Worm (Caenorhabditis elegans) whole organism, L3 larva: ENCODE data around the gene nas-1.
"Not testable (repeated sequence)": the region's sequence is repeated elsewhere in the genome, so short reads cannot be mapped to it uniquely, and the experiment has no call there.

Source experiments
- aly-2 ChIP-seq: fragments of 150-350 bp; optimal IDR thresholded peaks from 2 replicates; lab custom pipeline; 2014; ENCODE audit warnings: missing biosample characterization, missing genetic modification characterization
- ama-1 ChIP-seq: fragments of 150-350 bp; optimal IDR thresholded peaks from 2 replicates; lab custom pipeline; 2018
- ceh-16 ChIP-seq: sonication (generic microtip); optimal IDR thresholded peaks from 2 replicates; lab custom pipeline; 2017; ENCODE audit warnings: missing biosample characterization, missing genetic modification characterization
- ceh-28 ChIP-seq: fragments of 150-350 bp; optimal IDR thresholded peaks from 2 replicates; lab custom pipeline; 2014; ENCODE audit warnings: missing biosample characterization, missing genetic modification reagents, missing genetic modification characterization
- ceh-82 ChIP-seq: fragments of 150-350 bp; optimal IDR thresholded peaks from 2 replicates; lab custom pipeline; 2014; ENCODE audit warnings: missing biosample characterization, missing genetic modification characterization
- ceh-9 ChIP-seq: sonication (generic microtip); optimal IDR thresholded peaks from 2 replicates; lab custom pipeline; 2018; ENCODE audit warnings: missing biosample characterization, missing genetic modification characterization
- daf-12 ChIP-seq: fragments of 150-350 bp; optimal IDR thresholded peaks from 2 replicates; lab custom pipeline; 2014; ENCODE audit warnings: missing biosample characterization, missing genetic modification reagents, missing genetic modification characterization
- egl-27 ChIP-seq: sonication (generic microtip); optimal IDR thresholded peaks from 4 replicates; lab custom pipeline; 2017; ENCODE audit warnings: missing biosample characterization, missing genetic modification reagents, missing genetic modification characterization
- egl-5 ChIP-seq: fragments of 150-350 bp; optimal IDR thresholded peaks from 2 replicates; lab custom pipeline; 2017; ENCODE audit warnings: missing biosample characterization, missing genetic modification reagents, missing genetic modification characterization, inconsistent platforms
- elt-1 ChIP-seq: fragments of 150-350 bp; optimal IDR thresholded peaks from 2 replicates; lab custom pipeline; 2014; ENCODE audit warnings: missing biosample characterization, missing genetic modification characterization
- elt-2 ChIP-seq: sonication (generic microtip); optimal IDR thresholded peaks from 2 replicates; lab custom pipeline; 2016; ENCODE audit warnings: missing genetic modification reagents, mild to moderate bottlenecking, missing genetic modification characterization, missing compliant biosample characterization
- elt-3 ChIP-seq, 3 experiments: fragments of 150-350 bp in 1 of 3; sonication (generic microtip) in 2 of 3; optimal IDR thresholded peaks; 2 replicates in 2 of 3; 4 replicates in 1 of 3; lab custom pipeline; 2014 to 2017; ENCODE audit warnings: missing biosample characterization in 3 of 3, missing genetic modification characterization in 3 of 3
- eor-1 ChIP-seq, 2 experiments: fragments of 150-350 bp; optimal IDR thresholded peaks; 2 replicates each; lab custom pipeline; 2014 to 2018; ENCODE audit warnings: missing biosample characterization in 2 of 2, missing genetic modification characterization in 2 of 2
- fkh-10 ChIP-seq: sonication (generic microtip); optimal IDR thresholded peaks from 2 replicates; lab custom pipeline; 2017; ENCODE audit warnings: missing biosample characterization, missing genetic modification reagents, missing genetic modification characterization
- fkh-2 ChIP-seq: fragments of 150-350 bp; optimal IDR thresholded peaks from 2 replicates; lab custom pipeline; 2014; ENCODE audit warnings: missing biosample characterization, missing genetic modification reagents, missing genetic modification characterization
- fos-1 ChIP-seq: fragments of 150-350 bp; optimal IDR thresholded peaks from 2 replicates; lab custom pipeline; 2014; ENCODE audit warnings: missing biosample characterization, missing genetic modification characterization
- jun-1 ChIP-seq: fragments of 150-350 bp; optimal IDR thresholded peaks from 2 replicates; lab custom pipeline; 2014; ENCODE audit warnings: missing biosample characterization, missing genetic modification reagents, missing genetic modification characterization
- lin-15B ChIP-seq: fragments of 150-350 bp; optimal IDR thresholded peaks from 2 replicates; lab custom pipeline; 2014; ENCODE audit warnings: missing biosample characterization, missing genetic modification characterization
- lin-39 ChIP-seq: fragments of 150-350 bp; optimal IDR thresholded peaks from 2 replicates; lab custom pipeline; 2018; ENCODE audit warnings: missing biosample characterization, missing genetic modification reagents, missing genetic modification characterization
- lsy-12 ChIP-seq: sonication (generic microtip); optimal IDR thresholded peaks from 2 replicates; lab custom pipeline; 2016; ENCODE audit warnings: mild to moderate bottlenecking, missing genetic modification characterization, missing compliant biosample characterization
- mdl-1 ChIP-seq: fragments of 150-350 bp; optimal IDR thresholded peaks from 2 replicates; lab custom pipeline; 2014; ENCODE audit warnings: missing biosample characterization, missing genetic modification characterization
- mml-1 ChIP-seq: fragments of 150-350 bp; sonication (generic microtip); optimal IDR thresholded peaks from 3 replicates; lab custom pipeline; 2014; ENCODE audit warnings: missing biosample characterization, missing genetic modification characterization
- nfya-1 ChIP-seq: sonication (generic microtip); optimal IDR thresholded peaks from 2 replicates; lab custom pipeline; 2017; ENCODE audit warnings: missing genetic modification characterization, mild to moderate bottlenecking, missing compliant biosample characterization, antibody characterized with exemption, moderate library complexity; ENCODE audit not compliant: insufficient read depth
- nhr-11 ChIP-seq: fragments of 150-350 bp; optimal IDR thresholded peaks from 2 replicates; lab custom pipeline; 2014; ENCODE audit warnings: missing biosample characterization, missing genetic modification characterization
- nhr-23 ChIP-seq: fragments of 150-350 bp; optimal IDR thresholded peaks from 2 replicates; lab custom pipeline; 2014; ENCODE audit warnings: missing biosample characterization, missing genetic modification reagents, missing genetic modification characterization
- nhr-25 ChIP-seq: sonication (generic microtip); optimal IDR thresholded peaks from 2 replicates; lab custom pipeline; 2017; ENCODE audit warnings: missing biosample characterization, missing genetic modification characterization
- nhr-28 ChIP-seq: fragments of 150-350 bp; optimal IDR thresholded peaks from 2 replicates; lab custom pipeline; 2014; ENCODE audit warnings: missing biosample characterization, missing genetic modification characterization
- nhr-43 ChIP-seq: sonication (generic microtip); optimal IDR thresholded peaks from 2 replicates; lab custom pipeline; 2016; ENCODE audit warnings: mild to moderate bottlenecking, missing genetic modification characterization, missing compliant biosample characterization; ENCODE audit not compliant: poor library complexity, severe bottlenecking
- nhr-67 ChIP-seq: fragments of 150-350 bp; optimal IDR thresholded peaks from 2 replicates; lab custom pipeline; 2014; ENCODE audit warnings: missing biosample characterization, missing genetic modification characterization
- pha-4 ChIP-seq: fragments of 150-350 bp; optimal IDR thresholded peaks from 2 replicates; lab custom pipeline; 2014; ENCODE audit warnings: missing biosample characterization, missing genetic modification reagents, missing genetic modification characterization
- pqm-1 ChIP-seq: fragments of 150-350 bp; optimal IDR thresholded peaks from 2 replicates; lab custom pipeline; 2017; ENCODE audit warnings: missing biosample characterization, missing genetic modification characterization, inconsistent platforms
- sea-2 ChIP-seq: fragments of 150-350 bp; sonication (generic microtip); optimal IDR thresholded peaks from 4 replicates; lab custom pipeline; 2014; ENCODE audit warnings: missing biosample characterization, missing genetic modification reagents, missing genetic modification characterization
- unc-62 ChIP-seq: fragments of 150-350 bp; sonication (generic microtip); optimal IDR thresholded peaks from 4 replicates; lab custom pipeline; 2014; ENCODE audit warnings: missing biosample characterization, missing genetic modification reagents, missing genetic modification characterization
- ztf-11 ChIP-seq: fragments of 150-350 bp; optimal IDR thresholded peaks from 2 replicates; lab custom pipeline; 2014; ENCODE audit warnings: missing biosample characterization, missing genetic modification characterization
- ztf-4 ChIP-seq: fragments of 150-350 bp; optimal IDR thresholded peaks from 2 replicates; lab custom pipeline; 2014; ENCODE audit warnings: missing biosample characterization, missing genetic modification characterization

Gene nas-1

ce11 chrIII:13393239-13393638 lies 12.4 kb upstream of the nas-1 start, which contains the start of gene dnj-17:
Gene dnj-17, minus strand, starts transcription at chrIII:13393339.
- TF ChIP-seq unc-62 (GFP tag; lab: Kevin White, UChicago) (no peak), jun-1 (no peak), pha-4 (no peak), ceh-28 (no peak), ama-1 (lab: Kevin White, UChicago) (no peak), nhr-11 (tag; lab: Kevin White, UChicago) (no peak), lin-15B (tag; lab: Kevin White, UChicago) (no peak), nhr-43 (tag; lab: Kevin White, UChicago) (no peak), fos-1 (tag; lab: Kevin White, UChicago) (no peak), lsy-12 (no peak), ztf-11 (tag; lab: Kevin White, UChicago) (no peak), elt-3 (tag; optimal IDR thresholded peaks at IDR 0.05; lab: Kevin White, UChicago) (no peak), eor-1 (tag; optimal IDR thresholded peaks at IDR 0.05; lab: Kevin White, UChicago) (no peak), sea-2 (GFP tag; lab: Kevin White, UChicago) (no peak), ztf-4 (tag; lab: Kevin White, UChicago) (no peak), fkh-10 (GFP tag; lab: Kevin White, UChicago) (no peak), elt-1 (tag; lab: Kevin White, UChicago) (no peak), fkh-2 (tag; lab: Kevin White, UChicago) (no peak), ceh-9 (tag; lab: Kevin White, UChicago) (no peak)

ce11 chrIII:13393647-13394046 lies 12.0 kb upstream of the nas-1 start, which contains the start of gene qdpr-1:
Gene qdpr-1, plus strand, starts transcription at chrIII:13393910.
- TF ChIP-seq lsy-12 (no peak), egl-5 (tag; lab: Kevin White, UChicago) (no peak), egl-27 (tag; lab: Kevin White, UChicago) (no peak), nhr-25 (tag; lab: Kevin White, UChicago) (peak; percentile 33), daf-12 (tag; lab: Kevin White, UChicago) (no peak), elt-3 (tag; optimal IDR thresholded peaks at IDR 0.05; lab: Kevin White, UChicago) (peak in 1 of 3 experiments; percentile 37), mml-1 (no peak)

ce11 chrIII:13395262-13395661 lies 10.3 kb upstream of the nas-1 start, which contains the start of gene F11F1.1:
Gene F11F1.1, plus strand, starts transcription at chrIII:13395562.
- TF ChIP-seq nhr-28 (tag; lab: Kevin White, UChicago): no peak
- TF ChIP-seq jun-1: no peak
- TF ChIP-seq ceh-28: no peak
- TF ChIP-seq egl-5 (tag; lab: Kevin White, UChicago): no peak
- no peak for TF ChIP-seq elt-3 (tag; optimal IDR thresholded peaks at IDR 0.05; lab: Kevin White, UChicago)

ce11 chrIII:13401673-13402258 lies 3.8 kb upstream of the nas-1 start, which contains the start of the genes srlf-9 and srlf-10:
Gene srlf-9, minus strand, starts transcription at chrIII:13401773.
Gene srlf-10, plus strand, starts transcription at chrIII:13402208.
- not testable (repeated sequence) for TF ChIP-seq ceh-16 (tag; lab: Kevin White, UChicago); sea-2 (GFP tag; lab: Kevin White, UChicago); pqm-1
- TF ChIP-seq, all 47 proteins: peak for 0; not testable (repeated sequence) for 47

- no peak for TF ChIP-seq elt-1 (tag; lab: Kevin White, UChicago)
- no peak for TF ChIP-seq nfya-1 (tag; lab: Kevin White, UChicago)
- TF ChIP-seq nhr-23 (tag; lab: Kevin White, UChicago): no peak
- no peak for TF ChIP-seq pha-4
- no peak for TF ChIP-seq mdl-1 (tag; lab: Kevin White, UChicago)
- TF ChIP-seq jun-1: no peak
- TF ChIP-seq nhr-67 (tag; lab: Kevin White, UChicago): no peak
- TF ChIP-seq unc-62 (GFP tag; lab: Kevin White, UChicago): no peak
- no peak for TF ChIP-seq ztf-11 (tag; lab: Kevin White, UChicago)
- no peak for TF ChIP-seq elt-2
- TF ChIP-seq ceh-82 (tag; lab: Kevin White, UChicago): no peak
- no peak for TF ChIP-seq daf-12 (tag; lab: Kevin White, UChicago)
- no peak for TF ChIP-seq nhr-43 (tag; lab: Kevin White, UChicago)
- TF ChIP-seq aly-2: no peak
- no peak for TF ChIP-seq fkh-10 (GFP tag; lab: Kevin White, UChicago)
- no peak for TF ChIP-seq lin-39 (tag; lab: Kevin White, UChicago)
Observed at ce11 chrIII:13402934-13403333, 2.7 kb upstream of the nas-1 start, which contains the start of gene mig-18. Gene mig-18, plus strand, starts transcription at chrIII:13403234.
